Fruit fly (Drosophila melanogaster) whole organism, prepupa: ENCODE data around the gene ect.
A peak's percentile ranks its signal among the peaks of the same experiment; 100 is the strongest.

ENCODE experiments used
- CG10631 ChIP-seq: fragments of 200-800 bp; sonication (Bioruptor generic); optimal IDR thresholded peaks from 2 replicates; lab custom pipeline; 2016; ENCODE audit warnings: missing biosample characterization, missing genetic modification characterization
- CG10669 ChIP-seq: fragments of 200-800 bp; sonication (Bioruptor generic); optimal IDR thresholded peaks from 3 replicates; lab custom pipeline; 2018; ENCODE audit warnings: missing biosample characterization, mild to moderate bottlenecking, missing genetic modification characterization, moderate library complexity
- CG11294 ChIP-seq: fragments of 200-800 bp; sonication (Bioruptor generic); IDR thresholded peaks from 2 replicates; pipeline ENCODE4 v1.3.6; 2022; ENCODE audit warnings: missing biosample characterization, missing genetic modification characterization
- CG11762 ChIP-seq: fragments of 200-800 bp; sonication (Bioruptor generic); optimal IDR thresholded peaks from 3 replicates; lab custom pipeline; 2016; ENCODE audit warnings: missing biosample characterization, missing genetic modification characterization; ENCODE audit not compliant: insufficient read depth
- CG11902 ChIP-seq: fragments of 200-800 bp; sonication (Bioruptor generic); optimal IDR thresholded peaks from 3 replicates; lab custom pipeline; 2016; ENCODE audit warnings: missing biosample characterization, missing genetic modification characterization
- CG15336 ChIP-seq: fragments of 200-800 bp; sonication (Bioruptor generic); IDR thresholded peaks from 2 replicates; pipeline ENCODE4 v1.3.6; 2022; ENCODE audit warnings: missing biosample characterization, missing genetic modification characterization
- CG16779 ChIP-seq: fragments of 200-800 bp; sonication (Bioruptor generic); optimal IDR thresholded peaks from 3 replicates; lab custom pipeline; 2017; ENCODE audit warnings: missing biosample characterization, mild to moderate bottlenecking, missing genetic modification characterization
- CG3032 ChIP-seq: fragments of 200-800 bp; optimal IDR thresholded peaks from 2 replicates; lab custom pipeline; 2019; ENCODE audit warnings: missing biosample characterization, mild to moderate bottlenecking, missing genetic modification characterization, moderate library complexity
- CG31627 ChIP-seq: fragments of 200-800 bp; sonication (Bioruptor generic); optimal IDR thresholded peaks from 3 replicates; lab custom pipeline; 2016; ENCODE audit warnings: missing biosample characterization, missing genetic modification characterization
- CG4318 ChIP-seq: fragments of 200-800 bp; sonication (Bioruptor generic); optimal IDR thresholded peaks from 3 replicates; lab custom pipeline; 2017; ENCODE audit warnings: missing biosample characterization, mild to moderate bottlenecking, missing genetic modification characterization
- CG6163 ChIP-seq: fragments of 200-800 bp; sonication (Bioruptor generic); IDR thresholded peaks from 3 replicates; pipeline ENCODE4 v1.3.6; 2022; ENCODE audit warnings: missing biosample characterization, missing genetic modification characterization
- CG6276 ChIP-seq: fragments of 200-800 bp; sonication (Bioruptor generic); optimal IDR thresholded peaks from 2 replicates; lab custom pipeline; 2017; ENCODE audit warnings: missing biosample characterization, mild to moderate bottlenecking, missing genetic modification characterization
- CG6792 ChIP-seq: fragments of 200-800 bp; sonication (Bioruptor generic); optimal IDR thresholded peaks from 3 replicates; lab custom pipeline; 2016; ENCODE audit warnings: missing biosample characterization, missing genetic modification characterization
- CG6808 ChIP-seq: fragments of 200-800 bp; sonication (Bioruptor generic); optimal IDR thresholded peaks from 3 replicates; lab custom pipeline; 2017; ENCODE audit warnings: missing biosample characterization, missing genetic modification characterization, mild to moderate bottlenecking, moderate library complexity, missing genetic modification reagents
- CG6854 ChIP-seq: fragments of 200-800 bp; sonication (Bioruptor generic); optimal IDR thresholded peaks from 2 replicates; lab custom pipeline; 2017; ENCODE audit warnings: missing biosample characterization, mild to moderate bottlenecking, missing genetic modification characterization
- CG7368 ChIP-seq: fragments of 200-800 bp; sonication (Bioruptor generic); optimal IDR thresholded peaks from 3 replicates; lab custom pipeline; 2016; ENCODE audit warnings: missing biosample characterization, missing genetic modification characterization
- CG8319 ChIP-seq: fragments of 200-800 bp; sonication (Bioruptor generic); optimal IDR thresholded peaks from 3 replicates; lab custom pipeline; 2016; ENCODE audit warnings: missing biosample characterization, missing genetic modification characterization
- CG8632 ChIP-seq: fragments of 200-800 bp; sonication (Bioruptor generic); optimal IDR thresholded peaks from 3 replicates; lab custom pipeline; 2016; ENCODE audit warnings: missing biosample characterization, missing genetic modification characterization
- CG9139 ChIP-seq: fragments of 200-800 bp; sonication (Bioruptor generic); optimal IDR thresholded peaks from 3 replicates; lab custom pipeline; 2017; ENCODE audit warnings: missing biosample characterization, mild to moderate bottlenecking, missing genetic modification characterization
- Eip75B ChIP-seq: fragments of 200-800 bp; sonication (Bioruptor generic); optimal IDR thresholded peaks from 3 replicates; lab custom pipeline; 2016; ENCODE audit warnings: missing biosample characterization, missing genetic modification characterization
- Eip78C ChIP-seq: fragments of 200-800 bp; sonication (Bioruptor generic); peaks from one replicate; lab custom pipeline; 2016; ENCODE audit warnings: missing biosample characterization, missing genetic modification characterization
- Eip93F ChIP-seq: fragments of 200-800 bp; sonication (Bioruptor generic); optimal IDR thresholded peaks from 2 replicates; lab custom pipeline; 2016; ENCODE audit warnings: missing biosample characterization, mild to moderate bottlenecking, missing genetic modification characterization
- Ets21C ChIP-seq: fragments of 200-800 bp; sonication (Bioruptor generic); optimal IDR thresholded peaks from 3 replicates; lab custom pipeline; 2016; ENCODE audit warnings: missing biosample characterization, missing genetic modification characterization
- Ets96B ChIP-seq: fragments of 200-800 bp; optimal IDR thresholded peaks from 2 replicates; lab custom pipeline; 2019; ENCODE audit warnings: missing biosample characterization, mild to moderate bottlenecking, missing genetic modification characterization, moderate library complexity
- Gug ChIP-seq: fragments of 200-800 bp; sonication (Bioruptor generic); IDR thresholded peaks from 2 replicates; pipeline ENCODE4 v1.3.6; 2022; ENCODE audit warnings: missing biosample characterization, missing genetic modification characterization
- Hr38 ChIP-seq: sonication (Bioruptor generic); optimal IDR thresholded peaks from 2 replicates; lab custom pipeline; 2016; ENCODE audit warnings: missing biosample characterization, missing genetic modification characterization
- Hr39 ChIP-seq: fragments of 200-800 bp; sonication (Bioruptor generic); optimal IDR thresholded peaks from 2 replicates; lab custom pipeline; 2016; ENCODE audit warnings: missing biosample characterization, missing genetic modification characterization
- Lpt ChIP-seq: fragments of 200-800 bp; sonication (Bioruptor generic); optimal IDR thresholded peaks from 3 replicates; lab custom pipeline; 2016; ENCODE audit warnings: missing biosample characterization, missing genetic modification characterization
- Met ChIP-seq: fragments of 200-800 bp; sonication (Bioruptor generic); optimal IDR thresholded peaks from 3 replicates; lab custom pipeline; 2016; ENCODE audit warnings: missing biosample characterization, missing genetic modification characterization
- OdsH ChIP-seq: fragments of 200-800 bp; sonication (Bioruptor generic); optimal IDR thresholded peaks from 3 replicates; lab custom pipeline; 2016; ENCODE audit warnings: missing biosample characterization, missing genetic modification characterization
- Smox ChIP-seq: fragments of 200-800 bp; sonication (Bioruptor generic); optimal IDR thresholded peaks from 3 replicates; lab custom pipeline; 2016; ENCODE audit warnings: missing biosample characterization, missing genetic modification characterization
- Sox15 ChIP-seq: fragments of 200-800 bp; sonication (Bioruptor generic); optimal IDR thresholded peaks from 3 replicates; lab custom pipeline; 2016; ENCODE audit warnings: missing biosample characterization, missing genetic modification characterization
- acj6 ChIP-seq: fragments of 200-800 bp; sonication (Bioruptor generic); optimal IDR thresholded peaks from 3 replicates; lab custom pipeline; 2016; ENCODE audit warnings: missing biosample characterization, missing genetic modification characterization
- cyc ChIP-seq: fragments of 200-800 bp; sonication (Bioruptor generic); optimal IDR thresholded peaks from 3 replicates; lab custom pipeline; 2016; ENCODE audit warnings: missing biosample characterization, missing genetic modification characterization
- dsx ChIP-seq: fragments of 200-800 bp; optimal IDR thresholded peaks from 3 replicates; lab custom pipeline; 2019; ENCODE audit warnings: missing biosample characterization, mild to moderate bottlenecking, missing genetic modification characterization, moderate library complexity; ENCODE audit not compliant: poor library complexity, severe bottlenecking
- eg ChIP-seq: fragments of 200-800 bp; sonication (Bioruptor generic); IDR thresholded peaks from 3 replicates; pipeline ENCODE4 v1.3.6; 2022; ENCODE audit warnings: missing biosample characterization, missing genetic modification characterization
- esn ChIP-seq: fragments of 200-800 bp; sonication (Bioruptor generic); optimal IDR thresholded peaks from 2 replicates; lab custom pipeline; 2016; ENCODE audit warnings: missing biosample characterization, mild to moderate bottlenecking, missing genetic modification characterization, moderate library complexity
- fd59A ChIP-seq: fragments of 200-800 bp; sonication (Bioruptor generic); optimal IDR thresholded peaks from 2 replicates; lab custom pipeline; 2017; ENCODE audit warnings: missing biosample characterization, mild to moderate bottlenecking, missing genetic modification characterization, missing genetic modification reagents
- fd85E ChIP-seq: fragments of 200-800 bp; sonication (Bioruptor generic); optimal IDR thresholded peaks from 3 replicates; lab custom pipeline; 2016; ENCODE audit warnings: missing biosample characterization, missing genetic modification characterization
- fkh ChIP-seq: fragments of 200-800 bp; sonication (Bioruptor generic); optimal IDR thresholded peaks from 3 replicates; lab custom pipeline; 2017; ENCODE audit warnings: missing biosample characterization, mild to moderate bottlenecking, missing genetic modification characterization, moderate library complexity
- lz ChIP-seq: fragments of 200-800 bp; sonication (Bioruptor generic); optimal IDR thresholded peaks from 3 replicates; lab custom pipeline; 2016; ENCODE audit warnings: missing biosample characterization, missing genetic modification characterization
- net ChIP-seq: fragments of 200-800 bp; sonication (Bioruptor generic); optimal IDR thresholded peaks from 3 replicates; lab custom pipeline; 2016; ENCODE audit warnings: missing biosample characterization, missing genetic modification characterization
- pdm3 ChIP-seq: fragments of 200-800 bp; sonication (Bioruptor generic); optimal IDR thresholded peaks from 3 replicates; lab custom pipeline; 2016; ENCODE audit warnings: missing biosample characterization, missing genetic modification characterization
- salr ChIP-seq, 2 experiments: fragments of 200-800 bp; sonication (Bioruptor generic); optimal IDR thresholded peaks; 3 replicates each; lab custom pipeline; 2016 to 2018; ENCODE audit warnings: missing biosample characterization in 2 of 2, missing genetic modification characterization in 2 of 2, mild to moderate bottlenecking in 1 of 2
- spab ChIP-seq: fragments of 200-800 bp; sonication (Bioruptor generic); optimal IDR thresholded peaks from 2 replicates; lab custom pipeline; 2017; ENCODE audit warnings: missing biosample characterization, mild to moderate bottlenecking, missing genetic modification characterization, missing genetic modification reagents
- ss ChIP-seq, 2 experiments: fragments of 200-800 bp; sonication (Bioruptor generic); optimal IDR thresholded peaks; 2 replicates in 1 of 2; 3 replicates in 1 of 2; lab custom pipeline; 2017 to 2018; ENCODE audit warnings: mild to moderate bottlenecking in 2 of 2, missing biosample characterization in 2 of 2, missing genetic modification characterization in 2 of 2, moderate library complexity in 1 of 2
- svp ChIP-seq: fragments of 200-800 bp; sonication (Bioruptor generic); peaks from one replicate; lab custom pipeline; 2016; ENCODE audit warnings: missing biosample characterization, missing genetic modification characterization
- vri ChIP-seq: fragments of 200-800 bp; sonication (Bioruptor generic); optimal IDR thresholded peaks from 3 replicates; lab custom pipeline; 2016; ENCODE audit warnings: missing biosample characterization, mild to moderate bottlenecking, missing genetic modification characterization

Gene ect

DNA sequence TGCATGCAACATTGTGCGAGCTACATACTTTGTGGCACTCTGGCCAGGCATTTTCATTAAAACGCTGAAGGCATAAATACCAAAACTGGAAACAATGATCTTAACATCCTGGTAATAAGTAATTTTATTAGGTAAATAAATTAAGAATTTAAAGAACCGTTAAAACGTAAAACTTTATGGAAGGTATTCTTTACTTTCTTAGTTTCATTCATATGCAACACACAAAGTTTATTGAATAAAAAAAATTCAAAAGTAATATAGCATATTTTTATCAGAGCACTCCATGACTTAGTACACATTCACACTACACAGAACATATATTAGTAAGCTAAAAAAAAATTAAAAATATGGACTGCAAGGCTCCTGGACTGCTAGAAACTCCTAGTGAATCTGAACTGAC, 13.7 kb upstream of the ect start, which contains the start of gene CG8065:
TSS of gene CG8065 (plus strand) at position 301 of the 400 bp plus-strand sequence.
- TF ChIP-seq CG16779 (tag; lab: Kevin White, UChicago) (no peak), CG9139 (GFP tag; lab: Kevin White, UChicago) (no peak), OdsH (GFP tag; lab: Kevin White, UChicago) (no peak), CG11294 (GFP tag; lab: Robert Waterston, UW) (no peak), cyc (GFP tag; lab: Kevin White, UChicago) (no peak)

DNA sequence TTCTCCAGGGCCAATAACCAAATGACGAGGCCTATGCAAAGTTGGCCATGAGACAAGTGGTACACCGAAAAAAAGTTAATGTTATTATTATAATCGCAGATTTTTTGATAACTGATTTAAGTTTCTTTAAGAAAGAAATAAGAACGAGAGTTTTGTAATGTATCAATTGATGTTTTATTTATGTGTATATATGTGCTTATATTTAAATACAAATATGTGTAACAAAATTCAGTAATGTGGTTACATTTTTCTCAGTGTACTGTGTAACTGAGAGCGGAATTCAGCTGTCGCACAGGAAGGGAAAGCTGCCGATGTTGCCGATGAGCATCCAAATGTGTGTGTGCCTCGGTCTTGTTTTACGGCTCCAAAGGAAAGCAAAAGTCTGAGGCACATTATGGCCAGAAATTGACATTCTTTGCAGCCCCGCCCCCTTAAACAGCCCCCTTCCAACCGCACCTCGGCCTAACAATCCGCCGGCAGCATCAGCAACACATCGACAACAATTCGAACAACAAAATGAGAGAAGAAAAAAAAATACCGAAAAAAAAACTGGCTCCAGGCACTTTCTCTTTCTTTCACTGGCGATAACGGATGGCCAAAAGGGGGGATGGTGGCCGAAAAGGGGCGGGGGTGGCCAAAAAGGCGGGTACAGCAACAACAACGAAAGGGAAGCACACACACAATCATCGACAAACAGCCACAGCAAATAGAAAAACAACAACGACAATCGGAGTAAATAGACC, 4.8 kb upstream of the ect start:
- TF ChIP-seq CG6163 (0 out of 3 replicates have a peak, but pooled peaks have one; percentile 6), svp (GFP tag; lab: Kevin White, UChicago) (peak; percentile 28), fkh (peak; percentile 24), Ets21C (GFP tag; lab: Kevin White, UChicago) (no peak), Eip78C (peak; percentile 91), CG16779 (tag; lab: Kevin White, UChicago) (no peak), salr (GFP tag; optimal IDR thresholded peaks at IDR 0.05; lab: Kevin White, UChicago) (peak in 1 of 2 experiments; percentile 33), Met (peak; percentile 27), dsx (GFP tag; lab: Kevin White, UChicago) (no peak), ss (GFP tag; optimal IDR thresholded peaks at IDR 0.05; lab: Kevin White, UChicago) (no peak), CG11902 (GFP tag; lab: Kevin White, UChicago) (peak; percentile 29), CG15336 (GFP tag; lab: Robert Waterston, UW) (peak; percentile 58), CG6792 (peak; percentile 33), Ets96B (tag; lab: Kevin White, UChicago) (no peak), fd59A (no peak), vri (GFP tag; lab: Kevin White, UChicago) (no peak), CG4318 (GFP tag; lab: Kevin White, UChicago) (peak; percentile 41), esn (GFP tag; lab: Kevin White, UChicago) (no peak), fd85E (GFP tag; lab: Kevin White, UChicago) (no peak), CG31627 (GFP tag; lab: Kevin White, UChicago) (no peak), CG6808 (GFP tag; lab: Kevin White, UChicago) (no peak), eg (GFP tag; lab: Robert Waterston, UW) (peak; percentile 31; the same call in 1 of the 3 replicates), Gug (GFP tag; lab: Robert Waterston, UW) (no peak), CG11294 (GFP tag; lab: Robert Waterston, UW) (no peak), Eip75B (peak; percentile 35), CG8632 (GFP tag; lab: Kevin White, UChicago) (peak; percentile 27), lz (GFP tag; lab: Kevin White, UChicago) (no peak), Sox15 (no peak), CG6276 (GFP tag; lab: Kevin White, UChicago) (peak; percentile 24), acj6 (GFP tag; lab: Kevin White, UChicago) (peak; percentile 32), CG3032 (tag; lab: Kevin White, UChicago) (no peak), Hr39 (GFP tag; lab: Kevin White, UChicago) (no peak), net (GFP tag; lab: Kevin White, UChicago) (peak; percentile 18), Lpt (GFP tag; lab: Kevin White, UChicago) (peak; percentile 31), spab (no peak), OdsH (GFP tag; lab: Kevin White, UChicago) (peak; percentile 52), CG10631 (GFP tag; lab: Kevin White, UChicago) (peak; percentile 18), Smox (GFP tag; lab: Kevin White, UChicago) (peak; percentile 31), CG11762 (GFP tag; lab: Kevin White, UChicago) (no peak), CG7368 (no peak), pdm3 (peak; percentile 46), CG8319 (peak; percentile 10), Eip93F (no peak), Hr38 (GFP tag; lab: Kevin White, UChicago) (no peak), CG6854 (GFP tag; lab: Kevin White, UChicago) (no peak), CG10669 (no peak)
